Worm (Caenorhabditis elegans) whole organism, L4 larva: ENCODE measurements around the gene H05C05.2.

Experiments used
- dve-1 ChIP-seq: sonication (generic microtip); optimal IDR thresholded peaks from 2 replicates; lab custom pipeline; 2017; ENCODE audit warnings: antibody characterized with exemption, mild to moderate bottlenecking, missing genetic modification characterization, missing compliant biosample characterization; ENCODE audit not compliant: insufficient read depth
- hlh-30 ChIP-seq: sonication (generic microtip); optimal IDR thresholded peaks from 2 replicates; lab custom pipeline; 2017; ENCODE audit warnings: antibody characterized with exemption, mild to moderate bottlenecking, missing genetic modification characterization, missing compliant biosample characterization; ENCODE audit not compliant: insufficient read depth
- lin-38 ChIP-seq: fragments of 200-800 bp; sonication (Bioruptor generic); IDR thresholded peaks from 2 replicates; pipeline ENCODE4 v1.3.6; 2022; ENCODE audit warnings: missing genetic modification reagents, missing genetic modification characterization, missing compliant biosample characterization
- lir-3 ChIP-seq: sonication (generic microtip); optimal IDR thresholded peaks from 2 replicates; lab custom pipeline; 2016; ENCODE audit warnings: mild to moderate bottlenecking, missing genetic modification characterization, missing compliant biosample characterization
- nhr-42 ChIP-seq: fragments of 200-800 bp; sonication (Bioruptor generic); IDR thresholded peaks from 2 replicates; pipeline ENCODE4 v1.3.6; 2022; ENCODE audit warnings: missing genetic modification characterization, missing compliant biosample characterization
- snpc-4 ChIP-seq: fragments of 150-350 bp; optimal IDR thresholded peaks from 2 replicates; lab custom pipeline; 2014; ENCODE audit warnings: missing biosample characterization, missing genetic modification characterization
- unc-39 ChIP-seq: sonication (generic microtip); optimal IDR thresholded peaks from 2 replicates; lab custom pipeline; 2017; ENCODE audit warnings: missing biosample characterization, missing genetic modification characterization

DNA sequence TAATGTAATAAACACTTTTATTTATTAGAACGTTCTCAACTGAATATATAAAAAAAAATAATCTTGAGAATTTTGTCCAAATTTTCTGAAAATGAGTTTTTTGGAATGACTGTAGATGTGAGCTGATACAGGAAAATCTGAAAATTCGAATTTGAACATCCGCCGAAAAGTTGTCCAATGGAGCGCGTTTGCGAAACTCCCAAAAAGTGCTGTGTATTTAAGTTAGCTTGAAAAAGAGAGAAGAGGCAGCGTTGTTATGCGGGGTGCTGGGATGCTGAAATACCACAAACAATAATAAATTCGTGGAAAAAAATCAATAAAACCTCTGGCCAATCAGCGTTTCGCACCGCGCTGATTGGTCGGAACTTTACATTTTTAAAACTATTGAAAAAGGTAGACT lies 4.8 kb upstream of the H05C05.2 start:
- TF ChIP-seq dve-1 (tag; lab: Kevin White, UChicago) (no peak), lin-38 (GFP tag; lab: Robert Waterston, UW) (peak; percentile 32; the same call in 1 of the 2 replicates), snpc-4 (tag; lab: Kevin White, UChicago) (no peak), nhr-42 (GFP tag; lab: Robert Waterston, UW) (no peak), lir-3 (tag; lab: Kevin White, UChicago) (no peak), unc-39 (tag; lab: Kevin White, UChicago) (no peak), hlh-30 (tag; lab: Kevin White, UChicago) (no peak)
